Worm (Caenorhabditis elegans) whole organism, early embryonic: ENCODE data around the gene wrt-2.

Experiments
- aly-1 ChIP-seq: sonication (generic microtip); optimal IDR thresholded peaks from 2 replicates; lab custom pipeline; 2016; ENCODE audit warnings: missing genetic modification characterization, missing compliant biosample characterization
- ama-1 ChIP-seq: fragments of 150-350 bp; optimal IDR thresholded peaks from 2 replicates; lab custom pipeline; 2014
- ceh-13 ChIP-seq: fragments of 200-800 bp; sonication (Bioruptor generic); optimal IDR thresholded peaks from 2 replicates; lab custom pipeline; 2018; ENCODE audit warnings: mild to moderate bottlenecking, missing genetic modification characterization, missing compliant biosample characterization
- ceh-36 ChIP-seq: sonication (generic microtip); optimal IDR thresholded peaks from 2 replicates; lab custom pipeline; 2016; ENCODE audit warnings: missing genetic modification characterization, inconsistent platforms, missing compliant biosample characterization
- flt-1 ChIP-seq: fragments of 200-800 bp; sonication (Bioruptor generic); IDR thresholded peaks from 2 replicates; pipeline ENCODE4 v1.3.6; 2022; ENCODE audit warnings: missing genetic modification characterization, missing compliant biosample characterization
- hmbx-1 ChIP-seq: sonication (generic microtip); optimal IDR thresholded peaks from 2 replicates; lab custom pipeline; 2016; ENCODE audit warnings: mild to moderate bottlenecking, missing genetic modification characterization, missing compliant biosample characterization
- hmg-4 ChIP-seq: fragments of 200-800 bp; sonication (Bioruptor generic); optimal IDR thresholded peaks from 2 replicates; lab custom pipeline; 2018; ENCODE audit warnings: mild to moderate bottlenecking, missing genetic modification characterization, missing compliant biosample characterization
- hnd-1 ChIP-seq: sonication (generic microtip); optimal IDR thresholded peaks from 2 replicates; lab custom pipeline; 2016; ENCODE audit warnings: missing genetic modification characterization, missing compliant biosample characterization
- pes-1 ChIP-seq: fragments of 200-800 bp; sonication (Bioruptor generic); IDR thresholded peaks from 2 replicates; pipeline ENCODE4 v1.3.6; 2022; ENCODE audit warnings: missing genetic modification reagents, missing genetic modification characterization, missing compliant biosample characterization
- tra-4 ChIP-seq: sonication (generic microtip); optimal IDR thresholded peaks from 2 replicates; lab custom pipeline; 2017; ENCODE audit warnings: missing genetic modification characterization, missing compliant biosample characterization

- TF ChIP-seq flt-1 (no peak), hmbx-1 (tag; lab: Kevin White, UChicago) (no peak), hnd-1 (tag; lab: Kevin White, UChicago) (no peak), ama-1 (no peak), aly-1 (no peak), ceh-13 (GFP tag; lab: Kevin White, UChicago) (no peak), ceh-36 (tag; lab: Kevin White, UChicago) (no peak), hmg-4 (GFP tag; lab: Kevin White, UChicago) (no peak), tra-4 (tag; lab: Kevin White, UChicago) (no peak), pes-1 (no peak)
These were observed 12.0 kb upstream of the wrt-2 start, which contains the start of gene K10B3.5 for ce11 chrX:3106137-3106536.
